Worm (Caenorhabditis elegans): ENCODE data around the gene Y45G12C.1.
"Not testable (repeated sequence)": the region's sequence is repeated elsewhere in the genome, so short reads cannot be mapped to it uniquely, and the experiment has no call there.

Y45G12C.1 gene

DNA sequence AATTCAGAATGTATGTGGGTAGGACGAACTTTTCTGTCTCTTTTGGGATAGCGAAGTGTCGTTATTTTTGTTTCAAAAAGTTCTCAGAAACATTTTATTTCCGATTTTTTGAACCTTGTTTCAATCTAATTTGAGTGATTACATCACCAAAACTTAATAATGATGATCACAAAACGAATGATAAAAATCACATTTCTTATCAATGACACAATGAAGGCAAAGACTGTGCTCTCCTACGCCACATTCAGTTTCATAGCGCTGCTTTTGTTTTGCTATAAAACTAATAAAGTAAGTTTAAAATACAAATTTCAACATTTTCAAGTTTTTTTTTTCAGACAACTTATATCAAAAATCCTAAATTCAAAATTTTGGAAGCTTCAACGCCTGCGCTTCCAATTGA is at the start of gene Y45G12C.1:
TSS of gene Y45G12C.1 (plus strand) at position 159 of the 400 bp plus-strand sequence.
- TF ChIP-seq sea-1 (GFP tag; conservative IDR thresholded peaks at IDR 0.05) (no peak), pes-1 (GFP tag; IDR thresholded peaks at IDR 0.05) (no peak), hmg-4 (GFP tag; optimal IDR thresholded peaks at IDR 0.05) (no peak), F13C5.2 (tag; optimal IDR thresholded peaks at IDR 0.05) (no peak), aly-1 (tag; optimal IDR thresholded peaks at IDR 0.05) (no peak), tbx-11 (GFP tag; IDR thresholded peaks at IDR 0.05) (no peak), ama-1 (optimal IDR thresholded peaks at IDR 0.05) (no peak), ceh-13 (GFP tag; optimal IDR thresholded peaks at IDR 0.05) (no peak), tbx-37 (GFP tag; conservative IDR thresholded peaks at IDR 0.05) (no peak), flt-1 (GFP tag; IDR thresholded peaks at IDR 0.05) (no peak), ets-7 (tag; optimal IDR thresholded peaks at IDR 0.05) (no peak), tra-4 (tag; optimal IDR thresholded peaks at IDR 0.05) (no peak), B0310.2 (tag; optimal IDR thresholded peaks at IDR 0.05) (no peak), hmbx-1 (tag; optimal IDR thresholded peaks at IDR 0.05) (no peak), hnd-1 (tag; optimal IDR thresholded peaks at IDR 0.05) (no peak), ceh-36 (tag; optimal IDR thresholded peaks at IDR 0.05) (no peak), scrt-1 (GFP tag; IDR thresholded peaks at IDR 0.05) (no peak)

DNA sequence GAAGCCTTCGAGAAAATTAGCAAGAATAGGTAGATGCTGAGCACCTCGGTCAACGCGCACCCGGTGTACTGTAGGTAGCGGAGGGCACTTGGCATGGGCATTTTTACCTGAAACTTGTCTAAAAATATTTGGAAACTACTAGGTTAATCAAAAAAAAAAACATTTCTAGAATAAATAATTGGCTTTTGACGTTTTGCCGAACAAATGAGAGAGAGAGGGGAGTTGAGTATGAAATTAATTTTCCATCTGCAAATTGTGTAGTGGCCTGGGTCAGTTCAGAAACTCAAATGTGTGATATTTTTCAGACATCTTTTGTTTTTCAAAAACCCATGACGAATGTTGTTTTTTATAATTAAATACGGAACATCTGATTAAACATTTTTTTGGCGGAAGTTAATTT is 29.2 kb upstream of the Y45G12C.1 start, which contains the start of gene Y45G12C.10:
TSS of gene Y45G12C.10 (minus strand) at position 101 of the 400 bp plus-strand sequence.
- TF ChIP-seq hmg-4 (GFP tag; optimal IDR thresholded peaks at IDR 0.05); hnd-1 (tag; optimal IDR thresholded peaks at IDR 0.05); tbx-11 (GFP tag; IDR thresholded peaks at IDR 0.05): not testable (repeated sequence)

DNA sequence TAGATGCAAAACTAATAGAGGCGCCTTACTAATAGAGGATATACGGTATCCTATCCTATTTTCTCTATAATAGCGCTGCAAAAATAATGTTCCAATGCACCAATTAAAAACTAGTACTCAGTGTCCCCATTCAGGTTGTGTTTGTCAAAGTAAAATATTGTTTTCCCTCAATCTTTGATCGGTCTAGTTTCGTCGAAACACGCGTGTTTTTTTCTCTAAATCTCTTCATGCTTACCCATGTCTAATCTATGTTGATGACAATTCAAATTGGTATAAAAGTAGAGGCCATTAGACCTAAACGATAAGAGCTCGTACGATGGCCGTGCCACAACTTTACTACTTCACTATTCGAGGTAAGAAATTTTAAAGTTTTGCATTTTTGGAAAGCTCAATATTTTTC is 4.1 kb upstream of the Y45G12C.1 start, which contains the start of gene gst-10:
TSS of gene gst-10 (plus strand) at position 301 of the 400 bp plus-strand sequence.
- not testable (repeated sequence) for TF ChIP-seq hmg-4 (GFP tag; optimal IDR thresholded peaks at IDR 0.05); flt-1 (GFP tag; IDR thresholded peaks at IDR 0.05); tra-4 (tag; optimal IDR thresholded peaks at IDR 0.05)

DNA sequence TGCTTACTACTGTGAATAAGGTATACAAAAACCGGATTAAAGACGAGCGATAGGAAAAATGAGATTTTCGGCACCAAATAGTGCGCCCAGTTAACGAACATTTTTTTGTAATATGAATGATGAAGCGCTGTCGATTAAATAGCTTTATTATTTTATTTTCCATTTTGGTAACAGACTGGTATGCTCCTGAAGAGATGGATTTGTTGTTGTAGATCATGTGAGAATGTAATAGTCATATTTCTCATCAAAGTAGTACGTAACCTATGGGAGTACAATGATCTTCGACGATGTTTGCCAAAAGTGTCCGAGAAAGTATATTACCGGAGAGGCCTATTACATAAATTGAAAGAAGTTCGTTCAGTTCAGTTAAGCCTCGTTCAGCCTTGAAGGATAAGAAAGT is 5.2 kb downstream of the Y45G12C.1 start, which contains the start of gene srj-19:
TSS of gene srj-19 (minus strand) at position 101 of the 400 bp plus-strand sequence.
- TF ChIP-seq pes-1 (GFP tag; IDR thresholded peaks at IDR 0.05) (no peak), ets-7 (tag; optimal IDR thresholded peaks at IDR 0.05) (no peak), ceh-36 (tag; optimal IDR thresholded peaks at IDR 0.05) (no peak), hmg-4 (GFP tag; optimal IDR thresholded peaks at IDR 0.05) (no peak), sea-1 (GFP tag; conservative IDR thresholded peaks at IDR 0.05) (no peak), aly-1 (tag; optimal IDR thresholded peaks at IDR 0.05) (no peak), hnd-1 (tag; optimal IDR thresholded peaks at IDR 0.05) (no peak), ama-1 (optimal IDR thresholded peaks at IDR 0.05) (no peak), B0310.2 (tag; optimal IDR thresholded peaks at IDR 0.05) (no peak), hmbx-1 (tag; optimal IDR thresholded peaks at IDR 0.05) (no peak), tbx-11 (GFP tag; IDR thresholded peaks at IDR 0.05) (no peak), ceh-13 (GFP tag; optimal IDR thresholded peaks at IDR 0.05) (no peak)

DNA sequence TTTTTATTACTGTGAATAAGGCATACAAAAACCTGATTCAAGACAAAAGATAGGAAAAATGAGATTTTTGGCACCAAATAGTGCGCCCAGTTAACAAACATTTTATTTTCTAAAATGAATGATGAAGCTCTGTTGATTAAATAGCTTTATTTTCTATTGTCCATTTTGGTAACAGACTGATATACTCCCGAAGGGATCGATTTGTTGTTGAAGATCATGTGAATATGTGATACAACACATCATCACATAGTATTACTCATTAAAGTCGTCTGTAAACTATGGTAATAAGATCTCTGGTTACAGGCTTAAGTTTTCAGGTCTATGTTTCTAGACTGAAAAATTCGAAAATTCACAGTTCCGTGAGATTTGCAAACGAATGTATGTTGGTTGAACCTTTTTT is 7.6 kb downstream of the Y45G12C.1 start, which contains the start of gene srj-20:
TSS of gene srj-20 (minus strand) at position 101 of the 400 bp plus-strand sequence.
- TF ChIP-seq pes-1 (GFP tag; IDR thresholded peaks at IDR 0.05) (no peak), ama-1 (optimal IDR thresholded peaks at IDR 0.05) (no peak)

DNA sequence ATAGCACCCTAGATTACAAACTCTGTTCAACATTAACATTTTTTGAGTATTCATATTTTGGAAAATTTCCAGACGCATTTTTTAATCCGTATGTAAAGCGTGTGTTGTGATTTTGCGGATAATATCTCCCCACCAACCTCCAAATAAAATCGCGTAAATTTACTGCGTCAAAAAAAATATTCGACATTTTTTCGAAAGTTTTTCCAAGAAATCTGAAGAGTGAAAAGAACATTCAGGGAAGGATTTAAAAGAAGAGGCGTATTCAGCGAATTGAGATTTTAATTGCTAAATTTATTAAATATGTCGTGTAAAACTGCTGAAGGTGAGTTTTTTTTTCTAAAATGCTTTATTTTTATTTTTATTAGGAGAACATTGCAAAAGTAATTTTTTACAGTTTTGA is 8.4 kb downstream of the Y45G12C.1 start, which contains the start of gene nhr-290:
TSS of gene nhr-290 (plus strand) at position 301 of the 400 bp plus-strand sequence.
- TF ChIP-seq hnd-1 (tag; optimal IDR thresholded peaks at IDR 0.05), result no peak
- TF ChIP-seq pes-1 (GFP tag; IDR thresholded peaks at IDR 0.05), result no peak
- no peak for TF ChIP-seq tbx-37 (GFP tag; conservative IDR thresholded peaks at IDR 0.05)
- TF ChIP-seq flt-1 (GFP tag; IDR thresholded peaks at IDR 0.05), result no peak
- TF ChIP-seq ceh-13 (GFP tag; optimal IDR thresholded peaks at IDR 0.05), result no peak
- no peak for TF ChIP-seq hmbx-1 (tag; optimal IDR thresholded peaks at IDR 0.05)
- no peak for TF ChIP-seq tra-4 (tag; optimal IDR thresholded peaks at IDR 0.05)
- TF ChIP-seq aly-1 (tag; optimal IDR thresholded peaks at IDR 0.05), result no peak

DNA sequence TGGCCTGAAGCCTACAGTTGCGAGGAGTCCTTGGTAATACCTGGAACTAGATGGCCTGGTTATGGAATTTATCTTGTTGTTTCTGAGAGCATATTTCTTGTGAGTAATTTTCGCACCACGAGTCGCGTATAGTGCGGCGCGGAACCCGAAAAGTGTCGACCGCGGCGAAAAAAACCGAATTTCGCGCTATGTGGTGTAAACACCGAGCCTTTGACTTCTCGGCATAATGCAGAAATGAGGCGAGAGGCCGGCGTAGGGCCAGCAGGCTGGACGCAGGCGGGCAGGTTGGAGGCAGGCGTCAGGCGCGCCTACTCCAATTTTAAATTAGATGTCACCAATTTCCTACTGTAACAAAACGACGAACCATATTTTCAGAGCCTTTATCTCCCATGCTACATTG is 10.2 kb downstream of the Y45G12C.1 start:
- no peak for TF ChIP-seq ama-1 (optimal IDR thresholded peaks at IDR 0.05)

DNA sequence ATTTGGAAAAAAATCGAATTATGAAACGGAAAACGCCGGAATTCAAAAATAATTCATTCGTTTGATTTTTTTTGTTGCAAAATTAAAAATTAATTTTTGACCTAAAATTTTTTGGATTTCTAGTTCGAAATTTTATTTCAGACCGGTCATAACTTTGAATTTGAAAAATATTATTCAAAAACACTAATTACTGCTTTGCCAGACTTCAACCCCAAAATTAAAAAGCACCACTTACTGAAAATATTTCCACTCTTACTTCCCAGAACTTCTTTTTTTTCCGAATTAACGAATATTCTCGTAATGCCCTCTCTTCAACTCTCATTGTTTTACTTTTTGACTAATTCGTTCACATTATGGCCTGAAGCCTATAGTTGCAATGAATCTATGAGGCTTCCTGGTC is 12.1 kb downstream of the Y45G12C.1 start, which contains the start of gene srt-4:
TSS of gene srt-4 (plus strand) at position 301 of the 400 bp plus-strand sequence.
- TF ChIP-seq tra-4 (tag; optimal IDR thresholded peaks at IDR 0.05), result no peak
- no peak for TF ChIP-seq B0310.2 (tag; optimal IDR thresholded peaks at IDR 0.05)
- no peak for TF ChIP-seq hmbx-1 (tag; optimal IDR thresholded peaks at IDR 0.05)
- no peak for TF ChIP-seq hmg-4 (GFP tag; optimal IDR thresholded peaks at IDR 0.05)

DNA sequence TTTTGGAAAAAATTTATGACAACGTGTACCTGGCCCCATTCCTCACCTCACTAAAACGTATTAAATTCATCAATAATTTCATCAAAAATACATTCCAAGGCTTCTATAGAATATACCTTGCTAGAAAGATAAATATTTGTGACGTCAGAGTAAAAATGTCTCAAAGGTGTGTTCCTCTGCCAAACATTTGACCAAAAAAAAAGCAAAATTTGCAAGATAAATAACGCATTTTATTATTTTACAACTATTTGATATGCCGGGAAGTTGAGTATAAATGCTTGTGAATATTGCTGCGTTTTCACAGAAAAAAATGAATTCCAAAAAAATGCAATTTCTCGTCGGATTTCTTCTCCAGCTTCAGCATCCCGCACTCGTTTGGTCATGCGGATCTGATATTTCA is 15.1 kb downstream of the Y45G12C.1 start, which contains the start of gene C29G2.3:
TSS of gene C29G2.3 (plus strand) at position 301 of the 400 bp plus-strand sequence.
- no peak for TF ChIP-seq tra-4 (tag; optimal IDR thresholded peaks at IDR 0.05)
- TF ChIP-seq F13C5.2 (tag; optimal IDR thresholded peaks at IDR 0.05), result no peak
- TF ChIP-seq scrt-1 (GFP tag; IDR thresholded peaks at IDR 0.05), result no peak
- no peak for TF ChIP-seq B0310.2 (tag; optimal IDR thresholded peaks at IDR 0.05)
- TF ChIP-seq hnd-1 (tag; optimal IDR thresholded peaks at IDR 0.05), result no peak
- no peak for TF ChIP-seq sea-1 (GFP tag; conservative IDR thresholded peaks at IDR 0.05)
- no peak for TF ChIP-seq pes-1 (GFP tag; IDR thresholded peaks at IDR 0.05)
- TF ChIP-seq tbx-11 (GFP tag; IDR thresholded peaks at IDR 0.05), result no peak
- TF ChIP-seq ama-1 (optimal IDR thresholded peaks at IDR 0.05), result no peak
- no peak for TF ChIP-seq flt-1 (GFP tag; IDR thresholded peaks at IDR 0.05)

All from whole organism, early embryonic.